Comparison of ENCODE assay signal across 4 worm cellular contexts in genomic region chrIV:3294553-3295185, ce11.
TF ChIP-seq lines count a peak whose summit lies in the region.

TSS of gene W08E12.7 (plus strand) at chrIV:3295135.

TF ChIP-seq in whole organism, L2 larva, 48 proteins besides CTCF, POLR2A, EP300 and RAD21 (continued from another document):
- TF ChIP-seq ztf-1 (GFP tag; conservative IDR thresholded peaks at IDR 0.05; lab: Robert Waterston, UW) (no peak), nhr-129 (tag; optimal IDR thresholded peaks at IDR 0.05; lab: Kevin White, UChicago) (peak; percentile 96), Y55F3AM.14 (GFP tag; optimal IDR thresholded peaks at IDR 0.05; lab: Kevin White, UChicago) (peak; percentile 67), zag-1 (tag; optimal IDR thresholded peaks at IDR 0.05; lab: Kevin White, UChicago) (peak; percentile 82), sma-3 (GFP tag; optimal IDR thresholded peaks at IDR 0.05; lab: Kevin White, UChicago) (peak; percentile 93), unc-39 (tag; optimal IDR thresholded peaks at IDR 0.05; lab: Kevin White, UChicago) (no peak), dmd-4 (tag; optimal IDR thresholded peaks at IDR 0.05; lab: Kevin White, UChicago) (no peak), mdl-1 (tag; optimal IDR thresholded peaks at IDR 0.05; lab: Kevin White, UChicago) (peak in 1 of 2 experiments; percentile 82), alr-1 (tag; optimal IDR thresholded peaks at IDR 0.05; lab: Kevin White, UChicago) (no peak), lin-11 (tag; optimal IDR thresholded peaks at IDR 0.05; lab: Kevin White, UChicago) (peak; percentile 71), nhr-77 (tag; optimal IDR thresholded peaks at IDR 0.05; lab: Kevin White, UChicago) (peak; percentile 77), nhr-12 (tag; optimal IDR thresholded peaks at IDR 0.05; lab: Kevin White, UChicago) (no peak), ama-1 (optimal IDR thresholded peaks at IDR 0.05; lab: Kevin White, UChicago) (peak; percentile 84), unc-62 (GFP tag; optimal IDR thresholded peaks at IDR 0.05; lab: Kevin White, UChicago) (no peak), nhr-23 (tag; optimal IDR thresholded peaks at IDR 0.05; lab: Kevin White, UChicago) (no peak), sem-4 (tag; optimal IDR thresholded peaks at IDR 0.05; lab: Kevin White, UChicago) (peak; percentile 93), mab-5 (tag; optimal IDR thresholded peaks at IDR 0.05; lab: Kevin White, UChicago) (peak; percentile 81), egl-27 (tag; optimal IDR thresholded peaks at IDR 0.05; lab: Kevin White, UChicago) (peak; percentile 11), nhr-25 (tag; optimal IDR thresholded peaks at IDR 0.05; lab: Kevin White, UChicago) (peak; percentile 96), ztf-11 (tag; optimal IDR thresholded peaks at IDR 0.05; lab: Kevin White, UChicago) (peak; percentile 17), ceh-16 (tag; optimal IDR thresholded peaks at IDR 0.05; lab: Kevin White, UChicago) (no peak), crh-2 (tag; optimal IDR thresholded peaks at IDR 0.05; lab: Kevin White, UChicago) (peak; percentile 97), elt-3 (tag; optimal IDR thresholded peaks at IDR 0.05; lab: Kevin White, UChicago) (no peak), aly-2 (tag; optimal IDR thresholded peaks at IDR 0.05; lab: Kevin White, UChicago) (no peak), skn-1 (tag; optimal IDR thresholded peaks at IDR 0.05; lab: Kevin White, UChicago) (peak; percentile 80), peb-1 (tag; optimal IDR thresholded peaks at IDR 0.05; lab: Kevin White, UChicago) (no peak)

TF ChIP-seq in whole organism, L4 larva, 104 proteins besides CTCF, POLR2A, EP300 and RAD21 (continued from another document and continues in another):
- TF ChIP-seq mes-2 (tag; optimal IDR thresholded peaks at IDR 0.05; lab: Kevin White, UChicago; ENCODE audit: poor library complexity, severe bottlenecking) (peak; percentile 96), dmd-9 (GFP tag; IDR thresholded peaks at IDR 0.05; lab: Robert Waterston, UW) (peak; percentile 80; the same call in 1 of the 2 replicates), mdl-1 (tag; optimal IDR thresholded peaks at IDR 0.05; lab: Kevin White, UChicago) (peak; percentile 58 to 94), nhr-42 (GFP tag; IDR thresholded peaks at IDR 0.05; lab: Robert Waterston, UW) (peak; percentile 86; the same call in 1 of the 2 replicates), nhr-76 (tag; optimal IDR thresholded peaks at IDR 0.05; lab: Kevin White, UChicago) (no peak), F10B5.3 (tag; optimal IDR thresholded peaks at IDR 0.05; lab: Kevin White, UChicago) (no peak), aha-1 (tag; lab: Kevin White, UChicago) (peak; percentile 99), D1046.2 (GFP tag; IDR thresholded peaks at IDR 0.05; lab: Robert Waterston, UW) (peak; percentile 80; the same call in 1 of the 2 replicates), fos-1 (tag; optimal IDR thresholded peaks at IDR 0.05; lab: Kevin White, UChicago) (no peak), ama-1 (optimal IDR thresholded peaks at IDR 0.05; lab: Kevin White, UChicago) (peak; percentile 77), Y5F2A.4 (GFP tag; optimal IDR thresholded peaks at IDR 0.05; lab: Kevin White, UChicago) (no peak), nhr-111 (GFP tag; optimal IDR thresholded peaks at IDR 0.05; lab: Kevin White, UChicago) (no peak), hlh-30 (tag; optimal IDR thresholded peaks at IDR 0.05; lab: Kevin White, UChicago; ENCODE audit: insufficient read depth) (peak; percentile 97), ztf-11 (tag; optimal IDR thresholded peaks at IDR 0.05; lab: Kevin White, UChicago) (no peak), zfp-3 (GFP tag; conservative IDR thresholded peaks at IDR 0.05; lab: Robert Waterston, UW) (peak; percentile 87), zip-2 (tag; optimal IDR thresholded peaks at IDR 0.05; lab: Kevin White, UChicago) (peak; percentile 39), rbr-2 (tag; optimal IDR thresholded peaks at IDR 0.05; lab: Kevin White, UChicago) (peak; percentile 91), F37D6.2 (tag; optimal IDR thresholded peaks at IDR 0.05; lab: Kevin White, UChicago) (peak; percentile 69), saeg-2 (GFP tag; IDR thresholded peaks at IDR 0.05; lab: Robert Waterston, UW) (no peak), Y48G9A.11 (GFP tag; IDR thresholded peaks at IDR 0.05; lab: Robert Waterston, UW) (peak; percentile 61; the same call in 1 of the 2 replicates), skn-1 (tag; optimal IDR thresholded peaks at IDR 0.05; lab: Kevin White, UChicago) (no peak), jun-1 (tag; optimal IDR thresholded peaks at IDR 0.05; lab: Kevin White, UChicago) (peak; percentile 66), pqm-1 (tag; optimal IDR thresholded peaks at IDR 0.05; lab: Kevin White, UChicago) (peak; percentile 82), ceh-62 (tag; optimal IDR thresholded peaks at IDR 0.05; lab: Kevin White, UChicago) (no peak), ceh-82 (tag; optimal IDR thresholded peaks at IDR 0.05; lab: Kevin White, UChicago) (no peak), hif-1 (tag; optimal IDR thresholded peaks at IDR 0.05; lab: Kevin White, UChicago) (peak; percentile 27 to 87), hmg-1.1 (GFP tag; IDR thresholded peaks at IDR 0.05; lab: Robert Waterston, UW) (peak; percentile 87), ZK546.5 (tag; optimal IDR thresholded peaks at IDR 0.05; lab: Kevin White, UChicago) (peak in 1 of 2 experiments; percentile 53), egl-27 (tag; optimal IDR thresholded peaks at IDR 0.05; lab: Kevin White, UChicago) (no peak), set-16 (GFP tag; IDR thresholded peaks at IDR 0.05; lab: Robert Waterston, UW) (no peak), nhr-237 (tag; optimal IDR thresholded peaks at IDR 0.05; lab: Kevin White, UChicago) (peak; percentile 14), pha-4 (GFP tag; IDR thresholded peaks at IDR 0.05; lab: Robert Waterston, UW) (no peak), pha-4 (tag; optimal IDR thresholded peaks at IDR 0.05; lab: Kevin White, UChicago) (peak; percentile 99), dve-1 (tag; optimal IDR thresholded peaks at IDR 0.05; lab: Kevin White, UChicago; ENCODE audit: insufficient read depth) (peak; percentile 99), ceh-28 (tag; optimal IDR thresholded peaks at IDR 0.05; lab: Kevin White, UChicago) (peak; percentile 32), F44E2.7 (GFP tag; IDR thresholded peaks at IDR 0.05; lab: Robert Waterston, UW) (no peak)

TF ChIP-seq in whole organism, late embryonic, 69 proteins besides CTCF, POLR2A, EP300 and RAD21 (continued from another document and continues in another):
- TF ChIP-seq pros-1 (tag; optimal IDR thresholded peaks at IDR 0.05; lab: Kevin White, UChicago) = peak; percentile 36
- TF ChIP-seq lim-6 (tag; optimal IDR thresholded peaks at IDR 0.05; lab: Kevin White, UChicago) = no peak
- no peak for TF ChIP-seq pha-4 (tag; optimal IDR thresholded peaks at IDR 0.05; lab: Kevin White, UChicago)
- peak; percentile 78 for TF ChIP-seq fax-1 (tag; optimal IDR thresholded peaks at IDR 0.05; lab: Kevin White, UChicago)
- peak; percentile 70 for TF ChIP-seq unc-86 (tag; optimal IDR thresholded peaks at IDR 0.05; lab: Kevin White, UChicago)
- TF ChIP-seq hlh-8 (tag; optimal IDR thresholded peaks at IDR 0.05; lab: Kevin White, UChicago) = peak; percentile 84
- peak; percentile 85 for TF ChIP-seq hlh-30 (tag; optimal IDR thresholded peaks at IDR 0.05; lab: Kevin White, UChicago; ENCODE audit: insufficient read depth)
- TF ChIP-seq pqm-1 (tag; optimal IDR thresholded peaks at IDR 0.05; lab: Kevin White, UChicago) = peak; percentile 25
- TF ChIP-seq dve-1 (tag; optimal IDR thresholded peaks at IDR 0.05; lab: Kevin White, UChicago) = peak; percentile 74
- TF ChIP-seq elt-4 (tag; optimal IDR thresholded peaks at IDR 0.05; lab: Kevin White, UChicago) = no peak
- peak; percentile 17 for TF ChIP-seq T23F11.4 (GFP tag; optimal IDR thresholded peaks at IDR 0.05; lab: Kevin White, UChicago)
- TF ChIP-seq ceh-18 (tag; optimal IDR thresholded peaks at IDR 0.05; lab: Kevin White, UChicago) = peak; percentile 87
- peak; percentile 35 for TF ChIP-seq syd-9 (tag; optimal IDR thresholded peaks at IDR 0.05; lab: Kevin White, UChicago)
- peak; percentile 65 for TF ChIP-seq C08G9.2 (tag; optimal IDR thresholded peaks at IDR 0.05; lab: Kevin White, UChicago)
- TF ChIP-seq ceh-30 (tag; optimal IDR thresholded peaks at IDR 0.05; lab: Kevin White, UChicago) = peak; percentile 23
- peak; percentile 49 for TF ChIP-seq unc-3 (GFP tag; conservative IDR thresholded peaks at IDR 0.05; lab: Robert Waterston, UW)
- TF ChIP-seq unc-3 (tag; optimal IDR thresholded peaks at IDR 0.05; lab: Kevin White, UChicago) = peak; percentile 60
- peak; percentile 91 for TF ChIP-seq ceh-34 (tag; optimal IDR thresholded peaks at IDR 0.05; lab: Kevin White, UChicago)
- peak; percentile 25 for TF ChIP-seq ahr-1 (tag; optimal IDR thresholded peaks at IDR 0.05; lab: Kevin White, UChicago)
- TF ChIP-seq ceh-14 (tag; optimal IDR thresholded peaks at IDR 0.05; lab: Kevin White, UChicago) = peak; percentile 78
- peak; percentile 89 for TF ChIP-seq nfya-1 (tag; optimal IDR thresholded peaks at IDR 0.05; lab: Kevin White, UChicago)
- peak; percentile 86 for TF ChIP-seq rnt-1 (tag; optimal IDR thresholded peaks at IDR 0.05; lab: Kevin White, UChicago)
- no peak for TF ChIP-seq gmeb-2 (tag; optimal IDR thresholded peaks at IDR 0.05; lab: Kevin White, UChicago)
- TF ChIP-seq pha-2 (tag; optimal IDR thresholded peaks at IDR 0.05; lab: Kevin White, UChicago) = peak; percentile 15
- TF ChIP-seq tbx-2 (tag; optimal IDR thresholded peaks at IDR 0.05; lab: Kevin White, UChicago) = peak; percentile 91
- peak; percentile 72 for TF ChIP-seq ceh-2 (tag; optimal IDR thresholded peaks at IDR 0.05; lab: Kevin White, UChicago)
- TF ChIP-seq pax-1 (tag; optimal IDR thresholded peaks at IDR 0.05; lab: Kevin White, UChicago) = peak; percentile 34
- peak; percentile 72 for TF ChIP-seq unc-42 (tag; optimal IDR thresholded peaks at IDR 0.05; lab: Kevin White, UChicago)
- TF ChIP-seq fkh-10 (GFP tag; optimal IDR thresholded peaks at IDR 0.05; lab: Kevin White, UChicago) = no peak
- TF ChIP-seq fkh-6 (tag; optimal IDR thresholded peaks at IDR 0.05; lab: Kevin White, UChicago) = no peak
- no peak for TF ChIP-seq ceh-9 (tag; optimal IDR thresholded peaks at IDR 0.05; lab: Kevin White, UChicago)
- no peak for TF ChIP-seq hlh-13 (GFP tag; optimal IDR thresholded peaks at IDR 0.05; lab: Kevin White, UChicago)
- TF ChIP-seq pat-9 (tag; optimal IDR thresholded peaks at IDR 0.05; lab: Kevin White, UChicago) = peak; percentile 35
- peak; percentile 91 for TF ChIP-seq ref-2 (tag; optimal IDR thresholded peaks at IDR 0.05; lab: Kevin White, UChicago)
- no peak for TF ChIP-seq ceh-22 (tag; optimal IDR thresholded peaks at IDR 0.05; lab: Kevin White, UChicago)
- no peak for TF ChIP-seq nhr-232 (tag; optimal IDR thresholded peaks at IDR 0.05; lab: Kevin White, UChicago)
- TF ChIP-seq ztf-16 (tag; optimal IDR thresholded peaks at IDR 0.05; lab: Kevin White, UChicago) = peak; percentile 41
- no peak for TF ChIP-seq ama-1 (optimal IDR thresholded peaks at IDR 0.05; lab: Kevin White, UChicago)
- peak; percentile 41 for TF ChIP-seq hlh-15 (tag; optimal IDR thresholded peaks at IDR 0.05; lab: Kevin White, UChicago)
- peak; percentile 68 for TF ChIP-seq ttx-3 (tag; optimal IDR thresholded peaks at IDR 0.05; lab: Kevin White, UChicago)

TF ChIP-seq in whole organism, mixed stage, embryonic, 35 proteins besides CTCF, POLR2A, EP300 and RAD21 (continued from another document):
- TF ChIP-seq tbx-8 (GFP tag; optimal IDR thresholded peaks at IDR 0.05; lab: Kevin White, UChicago) (peak; percentile 25), blmp-1 (tag; optimal IDR thresholded peaks at IDR 0.05; lab: Kevin White, UChicago) (peak; percentile 45), ceh-83 (GFP tag; optimal IDR thresholded peaks at IDR 0.05; lab: Kevin White, UChicago) (peak; percentile 25), ham-2 (GFP tag; optimal IDR thresholded peaks at IDR 0.05; lab: Kevin White, UChicago) (no peak), unc-62 (GFP tag; optimal IDR thresholded peaks at IDR 0.05; lab: Kevin White, UChicago) (peak; percentile 51), M03D4.4 (tag; optimal IDR thresholded peaks at IDR 0.05; lab: Kevin White, UChicago) (peak; percentile 69)
